Worm (Caenorhabditis elegans): ENCODE data around the gene farl-11.

Gene farl-11

DNA sequence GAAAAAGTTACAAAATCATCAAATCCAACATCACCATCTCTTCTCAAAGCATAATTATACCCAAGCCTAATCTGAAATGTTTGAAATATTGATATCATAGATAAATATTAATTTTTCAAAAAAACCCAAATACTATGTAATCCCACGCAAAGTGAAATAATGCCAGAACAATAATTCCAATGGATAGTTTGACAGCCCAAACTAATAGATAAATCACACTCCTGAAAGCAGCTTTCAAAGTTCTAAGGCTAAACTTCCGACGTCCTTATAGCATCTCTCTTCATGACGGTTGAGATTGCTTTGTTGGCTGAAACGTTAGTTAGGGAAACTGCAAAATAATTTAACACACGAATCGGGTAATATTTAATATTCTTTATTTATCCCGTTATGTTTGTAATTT lies 5.6 kb downstream of the farl-11 start:
- TF ChIP-seq mls-2 (tag; optimal IDR thresholded peaks at IDR 0.05) = no peak
- no peak for TF ChIP-seq ceh-83 (GFP tag; optimal IDR thresholded peaks at IDR 0.05)
- no peak for TF ChIP-seq ceh-43 (GFP tag; optimal IDR thresholded peaks at IDR 0.05)
- no peak for TF ChIP-seq unc-39 (tag; optimal IDR thresholded peaks at IDR 0.05)
- no peak for TF ChIP-seq sem-2 (GFP tag; optimal IDR thresholded peaks at IDR 0.05)
- no peak for TF ChIP-seq M03D4.4 (tag; optimal IDR thresholded peaks at IDR 0.05)
- TF ChIP-seq nhr-12 (tag; optimal IDR thresholded peaks at IDR 0.05) = no peak
- TF ChIP-seq ces-1 (GFP tag; optimal IDR thresholded peaks at IDR 0.05) = no peak
- TF ChIP-seq blmp-1 (tag; optimal IDR thresholded peaks at IDR 0.05) = no peak
- TF ChIP-seq nhr-28 (tag; optimal IDR thresholded peaks at IDR 0.05) = no peak
- no peak for TF ChIP-seq mab-5 (tag; optimal IDR thresholded peaks at IDR 0.05)
- no peak for TF ChIP-seq lin-13 (tag; optimal IDR thresholded peaks at IDR 0.05)

DNA sequence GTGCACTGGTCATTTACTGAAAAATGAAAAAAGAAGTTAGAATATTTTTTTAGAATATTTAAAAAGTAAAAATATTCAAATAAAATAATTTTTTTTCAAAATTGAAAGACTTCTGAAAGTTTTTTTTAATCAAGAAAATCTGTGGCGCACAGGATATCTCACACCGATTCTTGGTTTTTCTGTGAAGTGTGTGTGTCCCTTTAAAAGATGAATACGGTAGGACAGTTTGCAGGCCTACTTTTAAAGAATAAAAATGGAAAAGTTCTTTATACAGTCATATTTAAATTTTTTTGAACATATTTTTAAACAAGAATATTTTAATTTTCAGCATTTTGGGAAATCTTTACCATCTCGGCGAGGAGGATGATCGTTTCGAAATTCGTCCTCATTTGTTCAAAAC lies 6.3 kb downstream of the farl-11 start, which contains the start of gene mct-5:
mct-5 (minus strand) TSS at position 16 of the 400 bp plus-strand sequence.
- TF ChIP-seq nhr-76 (tag; optimal IDR thresholded peaks at IDR 0.05) (no peak), pha-4 (tag; optimal IDR thresholded peaks at IDR 0.05) (no peak), lin-32 (GFP tag; optimal IDR thresholded peaks at IDR 0.05) (no peak), elt-3 (tag; optimal IDR thresholded peaks at IDR 0.05) (no peak)

DNA sequence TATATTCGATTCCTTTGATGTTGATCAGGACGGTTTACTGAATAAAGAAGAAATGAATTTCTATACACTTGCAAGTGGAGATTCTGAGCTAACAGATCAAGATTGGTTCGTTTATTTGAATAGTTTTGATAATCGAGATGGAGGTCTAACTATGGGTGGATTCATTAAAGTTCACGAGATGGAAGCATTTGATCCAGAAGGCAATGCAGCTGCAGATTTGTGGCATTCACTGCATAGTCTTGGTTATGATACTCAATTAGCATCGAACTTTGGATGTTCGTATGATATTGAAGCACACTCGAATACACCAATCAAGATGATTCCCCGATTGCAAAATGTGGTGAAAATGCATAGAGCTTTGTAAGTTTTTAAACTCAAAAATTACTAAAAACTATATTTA lies 8.9 kb downstream of the farl-11 start:
- no peak for TF ChIP-seq nhr-28 (tag; optimal IDR thresholded peaks at IDR 0.05)
- no peak for TF ChIP-seq zip-8 (tag; optimal IDR thresholded peaks at IDR 0.05)
- TF ChIP-seq snpc-4 (tag; optimal IDR thresholded peaks at IDR 0.05) = no peak
- no peak for TF ChIP-seq ham-2 (GFP tag; optimal IDR thresholded peaks at IDR 0.05)
- no peak for TF ChIP-seq bed-3 (GFP tag; optimal IDR thresholded peaks at IDR 0.05)
- TF ChIP-seq unc-62 (GFP tag; optimal IDR thresholded peaks at IDR 0.05) = no peak
- no peak for TF ChIP-seq ces-1 (GFP tag; optimal IDR thresholded peaks at IDR 0.05)
- no peak for TF ChIP-seq lin-13 (tag; optimal IDR thresholded peaks at IDR 0.05)
- TF ChIP-seq mls-2 (tag; optimal IDR thresholded peaks at IDR 0.05) = no peak
- no peak for TF ChIP-seq mep-1 (tag; optimal IDR thresholded peaks at IDR 0.05)

DNA sequence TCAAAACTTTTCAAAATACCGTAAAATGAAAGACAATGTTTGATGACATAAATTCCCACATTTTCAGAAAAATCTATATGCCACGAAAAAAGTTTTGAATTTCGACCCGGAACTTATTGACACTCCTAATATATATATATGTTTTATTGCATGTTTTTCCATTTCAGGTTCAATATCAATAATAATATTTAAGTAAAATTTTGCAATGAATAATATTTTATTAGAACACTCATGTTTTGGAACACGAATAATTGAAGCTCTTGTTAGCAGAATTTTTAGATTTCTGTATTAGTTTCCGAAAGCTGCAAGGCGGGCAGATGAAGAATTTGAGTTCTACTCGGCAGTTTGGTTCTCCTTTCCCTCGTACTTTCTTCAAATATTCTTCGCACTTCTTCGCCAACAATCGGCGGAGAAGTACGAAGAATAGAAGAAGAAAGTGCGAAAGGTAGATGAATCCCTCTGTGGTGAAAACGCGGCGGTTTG lies 11.5 kb downstream of the farl-11 start, which contains the start of gene T02G5.3:
T02G5.3 (plus strand) TSS at position 51 of the 483 bp plus-strand sequence.
- TF ChIP-seq tbx-8 (GFP tag; optimal IDR thresholded peaks at IDR 0.05) = no peak
- no peak for TF ChIP-seq ham-2 (GFP tag; optimal IDR thresholded peaks at IDR 0.05)
- TF ChIP-seq ceh-43 (GFP tag; optimal IDR thresholded peaks at IDR 0.05) = no peak
- no peak for TF ChIP-seq zip-8 (tag; optimal IDR thresholded peaks at IDR 0.05)
- TF ChIP-seq nhr-76 (tag; optimal IDR thresholded peaks at IDR 0.05) = no peak
- no peak for TF ChIP-seq mep-1 (tag; optimal IDR thresholded peaks at IDR 0.05)
- no peak for TF ChIP-seq unc-39 (tag; optimal IDR thresholded peaks at IDR 0.05)
- no peak for TF ChIP-seq lin-13 (tag; optimal IDR thresholded peaks at IDR 0.05)
- no peak for TF ChIP-seq drap-1 (GFP tag; optimal IDR thresholded peaks at IDR 0.05)
- TF ChIP-seq ces-1 (GFP tag; optimal IDR thresholded peaks at IDR 0.05) = no peak
- TF ChIP-seq hlh-1 (tag; optimal IDR thresholded peaks at IDR 0.05) = no peak
- no peak for TF ChIP-seq flh-1 (GFP tag; optimal IDR thresholded peaks at IDR 0.05)
- no peak for TF ChIP-seq ztf-11 (tag; optimal IDR thresholded peaks at IDR 0.05)
- no peak for TF ChIP-seq M03D4.4 (tag; optimal IDR thresholded peaks at IDR 0.05)
- no peak for TF ChIP-seq nhr-12 (tag; optimal IDR thresholded peaks at IDR 0.05)
- no peak for TF ChIP-seq lsy-2 (tag; optimal IDR thresholded peaks at IDR 0.05)
- TF ChIP-seq unc-120 (tag; optimal IDR thresholded peaks at IDR 0.05; ENCODE audit: poor library complexity, severe bottlenecking) = no peak

DNA sequence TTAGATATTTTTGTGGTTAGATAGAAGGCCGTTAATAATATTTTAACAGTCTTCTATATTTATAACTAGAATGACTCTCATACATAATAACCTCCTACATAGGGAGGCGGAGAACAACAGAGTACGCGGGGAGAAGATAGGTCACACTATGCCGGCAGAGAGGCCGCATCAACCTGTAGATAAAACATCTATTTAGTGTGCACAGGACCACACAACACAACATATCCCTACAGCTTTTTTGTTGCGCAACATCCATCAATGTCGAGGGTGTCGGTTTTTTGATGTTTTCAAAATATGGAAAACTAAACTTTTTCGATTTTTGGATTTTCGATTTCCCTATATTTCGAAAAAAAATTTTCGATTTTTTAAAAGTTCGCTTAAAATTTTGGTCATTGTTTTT lies 14.0 kb downstream of the farl-11 start:
- TF ChIP-seq mls-2 (tag; optimal IDR thresholded peaks at IDR 0.05) = no peak
- TF ChIP-seq zip-8 (tag; optimal IDR thresholded peaks at IDR 0.05) = peak; percentile 93
- TF ChIP-seq hlh-1 (tag; optimal IDR thresholded peaks at IDR 0.05) = no peak
- TF ChIP-seq flh-1 (GFP tag; optimal IDR thresholded peaks at IDR 0.05) = no peak
- no peak for TF ChIP-seq sptf-1 (tag; optimal IDR thresholded peaks at IDR 0.05)
- TF ChIP-seq ceh-43 (GFP tag; optimal IDR thresholded peaks at IDR 0.05) = no peak
- no peak for TF ChIP-seq nhr-28 (tag; optimal IDR thresholded peaks at IDR 0.05)
- no peak for TF ChIP-seq lin-32 (GFP tag; optimal IDR thresholded peaks at IDR 0.05)
- no peak for TF ChIP-seq elt-1 (tag; optimal IDR thresholded peaks at IDR 0.05; ENCODE audit: borderline replicate concordance, insufficient read depth)
- TF ChIP-seq unc-39 (tag; optimal IDR thresholded peaks at IDR 0.05) = no peak
- no peak for TF ChIP-seq ham-2 (GFP tag; optimal IDR thresholded peaks at IDR 0.05)
- TF ChIP-seq lin-13 (tag; optimal IDR thresholded peaks at IDR 0.05) = no peak
- TF ChIP-seq nhr-12 (tag; optimal IDR thresholded peaks at IDR 0.05) = no peak
- no peak for TF ChIP-seq nhr-237 (tag; optimal IDR thresholded peaks at IDR 0.05)
- no peak for TF ChIP-seq pha-4 (tag; optimal IDR thresholded peaks at IDR 0.05)
- TF ChIP-seq snpc-4 (tag; optimal IDR thresholded peaks at IDR 0.05) = no peak
- no peak for TF ChIP-seq ceh-83 (GFP tag; optimal IDR thresholded peaks at IDR 0.05)
- peak; percentile 21 for TF ChIP-seq cnd-1 (tag; optimal IDR thresholded peaks at IDR 0.05)
- no peak for TF ChIP-seq elt-3 (tag; optimal IDR thresholded peaks at IDR 0.05)
- TF ChIP-seq mep-1 (tag; optimal IDR thresholded peaks at IDR 0.05) = no peak
- peak; percentile 78 for TF ChIP-seq nhr-2 (tag; optimal IDR thresholded peaks at IDR 0.05)
